Worm (Caenorhabditis elegans): ENCODE data around the gene C02F5.13.

C02F5.13 gene

DNA sequence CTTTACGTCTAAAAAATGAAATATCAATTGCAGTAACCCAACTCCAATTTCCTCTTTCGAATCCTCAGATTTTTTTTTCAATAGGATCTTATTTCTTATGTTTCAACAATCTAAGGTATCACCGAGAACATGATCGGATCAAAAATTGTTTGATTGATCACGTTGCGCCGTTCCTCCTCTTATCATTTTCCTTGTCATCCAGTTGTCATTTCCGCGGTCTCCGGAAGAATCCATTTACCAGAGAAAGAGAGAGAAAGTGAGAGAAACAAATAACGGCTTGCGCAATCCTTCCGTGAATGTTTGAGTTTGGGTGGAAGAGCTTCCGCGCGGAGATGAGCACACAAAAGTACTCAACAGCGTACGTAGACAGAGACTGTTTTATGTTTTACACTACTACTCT lies 46.1 kb downstream of the C02F5.13 start:
- TF ChIP-seq elt-2 (tag; optimal IDR thresholded peaks at IDR 0.05) (peak; percentile 13), nhr-11 (tag; optimal IDR thresholded peaks at IDR 0.05) (no peak), tbx-2 (tag; optimal IDR thresholded peaks at IDR 0.05) (no peak)
